Worm (Caenorhabditis elegans): ENCODE data around the gene clc-27.

Gene clc-27

ce11 chrIII:1008091-1008490 lies at the start of gene clc-27:
Gene clc-27 (plus strand): TSS chrIII:1008391.
- no peak for TF ChIP-seq blmp-1 (tag; optimal IDR thresholded peaks at IDR 0.05)
- TF ChIP-seq nhr-77 (tag; optimal IDR thresholded peaks at IDR 0.05) = no peak
- no peak for TF ChIP-seq ets-5 (GFP tag; IDR thresholded peaks at IDR 0.05)
- no peak for TF ChIP-seq alr-1 (tag; optimal IDR thresholded peaks at IDR 0.05; ENCODE audit: borderline replicate concordance)
- no peak for TF ChIP-seq tbx-2 (tag; optimal IDR thresholded peaks at IDR 0.05)
- no peak for TF ChIP-seq swsn-7 (tag; optimal IDR thresholded peaks at IDR 0.05)
- TF ChIP-seq ceh-88 (GFP tag; IDR thresholded peaks at IDR 0.05) = no peak

DNA sequence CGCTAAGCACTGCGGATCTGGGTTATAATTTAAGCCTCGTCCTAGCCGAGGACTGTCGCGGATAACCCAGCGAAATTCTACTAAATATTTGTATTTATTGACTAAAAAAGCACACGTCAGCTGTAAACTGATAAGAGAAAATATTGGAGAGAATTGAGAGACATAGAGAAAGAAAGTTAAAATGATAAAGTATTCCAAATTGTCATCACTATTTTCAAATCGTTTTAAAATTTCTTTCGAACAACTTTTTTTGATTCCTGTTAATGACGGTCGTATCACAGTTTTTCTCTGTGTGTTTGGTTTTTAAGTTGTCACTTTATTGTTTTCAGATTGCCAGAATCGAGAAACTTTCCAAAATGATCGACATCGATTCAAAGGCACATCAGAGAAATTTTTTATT lies 46.2 kb upstream of the clc-27 start, which contains the start of gene fbxa-51:
Gene fbxa-51 (plus strand): TSS at position 322 of the 400 bp plus-strand sequence.
- no peak for TF ChIP-seq C16A3.4 (tag; optimal IDR thresholded peaks at IDR 0.05)
- no peak for TF ChIP-seq unc-30 (tag; optimal IDR thresholded peaks at IDR 0.05)
- no peak for TF ChIP-seq isw-1 (GFP tag; IDR thresholded peaks at IDR 0.05)
- no peak for TF ChIP-seq unc-62 (GFP tag; optimal IDR thresholded peaks at IDR 0.05)
- TF ChIP-seq lsy-2 (tag; optimal IDR thresholded peaks at IDR 0.05) = no peak
- no peak for TF ChIP-seq egl-13 (tag; optimal IDR thresholded peaks at IDR 0.05)
- TF ChIP-seq alr-1 (tag; optimal IDR thresholded peaks at IDR 0.05; ENCODE audit: borderline replicate concordance) = no peak
- TF ChIP-seq nhr-19 (GFP tag; conservative IDR thresholded peaks at IDR 0.05) = no peak
- TF ChIP-seq fkh-4 (tag; optimal IDR thresholded peaks at IDR 0.05; ENCODE audit: borderline replicate concordance) = no peak
- no peak for TF ChIP-seq hpl-2 (GFP tag; optimal IDR thresholded peaks at IDR 0.05)
- no peak for TF ChIP-seq nhr-20 (tag; optimal IDR thresholded peaks at IDR 0.05)
- no peak for TF ChIP-seq unc-130 (tag; optimal IDR thresholded peaks at IDR 0.05)
- TF ChIP-seq nhr-12 (tag; optimal IDR thresholded peaks at IDR 0.05) = no peak

DNA sequence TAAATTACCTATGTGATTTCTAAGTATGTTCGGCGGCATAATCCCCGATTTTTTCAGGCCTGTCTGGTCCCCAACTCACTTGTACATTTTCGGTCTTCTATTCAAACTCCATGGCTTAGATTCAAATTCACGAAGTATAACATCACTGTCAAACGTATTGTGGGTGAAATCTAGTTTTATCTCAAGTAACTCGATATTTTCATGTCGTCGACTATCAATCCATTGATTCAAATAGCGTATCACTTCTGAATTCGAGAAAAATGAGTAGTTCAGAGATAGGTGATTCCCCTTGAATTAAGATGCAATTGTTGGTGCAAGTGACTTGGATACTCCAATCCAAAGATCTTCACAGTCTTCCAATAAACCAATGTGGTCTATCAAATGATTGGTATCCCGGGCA lies 43.6 kb upstream of the clc-27 start:
- TF ChIP-seq elt-2 (tag; optimal IDR thresholded peaks at IDR 0.05) = no peak
- TF ChIP-seq mdl-1 (tag; optimal IDR thresholded peaks at IDR 0.05) = no peak
- TF ChIP-seq dpl-1 (GFP tag; optimal IDR thresholded peaks at IDR 0.05) = no peak
- TF ChIP-seq jun-1 (tag; optimal IDR thresholded peaks at IDR 0.05) = no peak
- TF ChIP-seq zag-1 (tag; optimal IDR thresholded peaks at IDR 0.05) = no peak
- no peak for TF ChIP-seq nhr-47 (tag; optimal IDR thresholded peaks at IDR 0.05)

DNA sequence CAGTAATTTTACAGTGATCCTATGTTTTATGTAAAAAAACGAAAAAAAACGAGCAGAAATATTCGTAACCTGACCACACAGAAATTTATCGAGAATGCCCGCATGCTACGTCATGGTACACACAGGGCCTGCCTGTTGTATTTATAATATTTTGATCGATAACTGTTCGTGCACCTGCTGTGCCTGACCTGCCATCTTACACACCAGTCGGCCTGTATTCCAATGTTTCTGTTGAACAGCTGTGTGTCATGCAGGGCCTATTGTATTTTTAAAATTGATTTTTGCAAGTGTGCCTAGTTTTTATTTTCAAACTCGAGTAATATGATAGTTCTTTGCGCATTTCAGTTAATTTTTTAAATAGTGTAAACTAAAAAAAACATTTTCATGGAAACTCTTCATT lies 41.9 kb upstream of the clc-27 start:
- TF ChIP-seq unc-86 (tag; optimal IDR thresholded peaks at IDR 0.05) (no peak), egl-13 (tag; optimal IDR thresholded peaks at IDR 0.05) (no peak), ztf-11 (tag; optimal IDR thresholded peaks at IDR 0.05) (no peak), hlh-4 (tag; optimal IDR thresholded peaks at IDR 0.05) (no peak), dpl-1 (GFP tag; optimal IDR thresholded peaks at IDR 0.05) (no peak)

DNA sequence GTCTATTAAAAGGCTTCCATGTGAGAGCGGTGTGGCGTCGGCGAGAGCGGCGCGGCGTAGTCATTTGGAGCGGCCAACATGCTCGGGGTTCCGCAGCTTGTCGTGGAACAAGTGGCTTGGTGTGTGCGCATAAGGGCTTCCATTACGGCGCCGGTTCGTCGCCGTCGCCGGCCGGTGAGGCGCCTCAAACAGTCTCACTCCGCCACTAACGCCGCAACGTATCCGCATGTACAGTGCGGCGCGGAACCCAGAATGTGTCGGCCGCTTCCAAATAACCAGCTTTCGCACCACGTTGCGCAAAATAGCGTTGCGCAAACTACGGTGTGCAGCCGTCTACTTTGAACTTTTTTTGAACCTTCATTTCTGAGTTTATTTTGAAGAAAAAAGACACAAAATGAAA lies 37.3 kb upstream of the clc-27 start:
- TF ChIP-seq unc-30 (tag; optimal IDR thresholded peaks at IDR 0.05) = no peak
- no peak for TF ChIP-seq blmp-1 (tag; optimal IDR thresholded peaks at IDR 0.05)
- no peak for TF ChIP-seq Y116A8C.19 (tag; optimal IDR thresholded peaks at IDR 0.05; ENCODE audit: borderline replicate concordance)
- TF ChIP-seq nhr-19 (GFP tag; conservative IDR thresholded peaks at IDR 0.05) = no peak
- no peak for TF ChIP-seq fkh-10 (GFP tag; optimal IDR thresholded peaks at IDR 0.05)

DNA sequence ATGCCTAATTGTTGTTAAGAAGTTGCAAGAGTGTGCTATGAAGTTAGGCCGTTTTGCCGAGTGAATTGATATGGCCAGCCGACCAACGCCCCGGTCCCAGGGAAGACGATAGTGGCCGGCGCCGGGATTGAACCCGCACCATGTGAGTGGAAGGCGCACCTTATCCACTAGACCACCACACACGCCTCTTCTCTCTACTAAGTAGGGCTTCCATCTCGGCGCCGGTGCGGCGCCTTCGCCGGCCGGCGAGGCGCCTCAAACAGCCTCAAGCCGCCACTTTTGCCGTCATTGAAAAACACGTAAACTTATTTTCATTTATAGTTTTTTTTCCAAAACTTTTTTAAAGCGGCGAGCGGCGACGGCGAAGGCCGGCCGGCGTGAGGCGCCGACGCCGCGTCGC lies 29.3 kb upstream of the clc-27 start:
- TF ChIP-seq nhr-76 (tag; optimal IDR thresholded peaks at IDR 0.05) = no peak
- TF ChIP-seq nhr-28 (tag; optimal IDR thresholded peaks at IDR 0.05) = no peak
- TF ChIP-seq efl-1 (optimal IDR thresholded peaks at IDR 0.05) = no peak
- peak in 1 of 2 experiments; percentile 23 for TF ChIP-seq efl-1 (GFP tag; optimal IDR thresholded peaks at IDR 0.05 in 1 of 2)

Measured in whole organism, L1 larva.